Worm (Caenorhabditis elegans) whole organism, young adult: ENCODE results near the gene egg-2.

ENCODE experiments used
- F55B11.4 ChIP-seq: sonication (generic microtip); optimal IDR thresholded peaks from 2 replicates; lab custom pipeline; 2016; ENCODE audit warnings: missing compliant biosample characterization, missing genetic modification characterization, borderline replicate concordance; ENCODE audit not compliant: insufficient read depth
- T26A5.8 ChIP-seq: sonication (generic microtip); optimal IDR thresholded peaks from 2 replicates; lab custom pipeline; 2016; ENCODE audit warnings: missing genetic modification characterization, missing compliant biosample characterization
- Y53F4B.3 ChIP-seq: fragments of 200-800 bp; sonication (Bioruptor generic); IDR thresholded peaks from 2 replicates; pipeline ENCODE4 v1.3.6; 2022; ENCODE audit warnings: missing genetic modification reagents, missing genetic modification characterization, missing compliant biosample characterization
- ama-1 ChIP-seq, 3 experiments: fragments of 150-350 bp in 1 of 3; sonication (generic microtip) in 2 of 3; optimal IDR thresholded peaks; 2 replicates each; lab custom pipeline; 2014 to 2018; ENCODE audit warnings: missing biosample characterization in 2 of 3, missing genetic modification characterization in 2 of 3, missing genetic modification reagents in 2 of 3
- attf-6 ChIP-seq: fragments of 200-800 bp; sonication (Bioruptor generic); IDR thresholded peaks from 2 replicates; pipeline ENCODE4 v1.3.6; 2022; ENCODE audit warnings: missing genetic modification reagents, missing genetic modification characterization, missing compliant biosample characterization
- hmg-20 ChIP-seq: fragments of 200-800 bp; sonication (Bioruptor generic); IDR thresholded peaks from 2 replicates; pipeline ENCODE4 v1.3.6; 2022; ENCODE audit warnings: missing genetic modification reagents, missing genetic modification characterization, missing compliant biosample characterization
- madf-3 ChIP-seq: fragments of 200-800 bp; sonication (Bioruptor generic); IDR thresholded peaks from 2 replicates; pipeline ENCODE4 v1.3.6; 2022; ENCODE audit warnings: missing genetic modification reagents, missing genetic modification characterization, missing compliant biosample characterization
- pha-4 ChIP-seq: fragments of 150-350 bp; sonication (generic microtip); optimal IDR thresholded peaks from 2 replicates; lab custom pipeline; 2014; ENCODE audit warnings: missing biosample characterization, missing genetic modification reagents, missing genetic modification characterization
- rcor-1 ChIP-seq: fragments of 200-800 bp; sonication (Bioruptor generic); IDR thresholded peaks from 2 replicates; pipeline ENCODE4 v1.3.6; 2022; ENCODE audit warnings: missing genetic modification reagents, missing genetic modification characterization, missing compliant biosample characterization
- sea-2 ChIP-seq: fragments of 200-800 bp; sonication (Bioruptor generic); IDR thresholded peaks from 2 replicates; pipeline ENCODE4 v1.3.6; 2022; ENCODE audit warnings: missing genetic modification characterization, missing compliant biosample characterization
- snpc-4 ChIP-seq, 5 experiments: fragments of 150-350 bp in 1 of 5; sonication (generic microtip) in 4 of 5; optimal IDR thresholded peaks; 2 replicates each; lab custom pipeline; 2014 to 2018; ENCODE audit warnings: missing genetic modification characterization in 5 of 5, missing biosample characterization in 3 of 5, antibody characterized with exemption in 2 of 5, mild to moderate bottlenecking in 2 of 5, missing compliant biosample characterization in 2 of 5, missing genotype in 2 of 5, moderate library complexity in 2 of 5, missing genetic modification reagents in 1 of 5
- tbx-9 ChIP-seq: sonication (generic microtip); optimal IDR thresholded peaks from 2 replicates; lab custom pipeline; 2016; ENCODE audit warnings: borderline replicate concordance, missing genetic modification characterization, inconsistent platforms, missing compliant biosample characterization
- ztf-22 ChIP-seq: fragments of 200-800 bp; sonication (Bioruptor generic); optimal IDR thresholded peaks from 2 replicates; lab custom pipeline; 2018; ENCODE audit warnings: mild to moderate bottlenecking, missing genetic modification characterization, moderate library complexity, missing compliant biosample characterization

ce11 chrIII:7081488-7081887, 21.1 kb upstream of the egg-2 start:
- TF ChIP-seq tbx-9 (tag; lab: Kevin White, UChicago) = no peak
- TF ChIP-seq rcor-1 = no peak
- TF ChIP-seq sea-2 (GFP tag; lab: Robert Waterston, UW) = no peak
- no peak for TF ChIP-seq Y53F4B.3
- TF ChIP-seq pha-4 (tag; lab: Kevin White, UChicago) = no peak
- TF ChIP-seq T26A5.8 (tag; lab: Kevin White, UChicago) = no peak
- no peak for TF ChIP-seq ama-1 (optimal IDR thresholded peaks at IDR 0.05; lab: Kevin White, UChicago)
- no peak for TF ChIP-seq ama-1 (GFP tag; optimal IDR thresholded peaks at IDR 0.05; lab: Kevin White, UChicago)
- no peak for TF ChIP-seq madf-3 (GFP tag; lab: Robert Waterston, UW)
- TF ChIP-seq snpc-4 (GFP tag; optimal IDR thresholded peaks at IDR 0.05; lab: Kevin White, UChicago) = no peak
- TF ChIP-seq snpc-4 (tag; optimal IDR thresholded peaks at IDR 0.05; lab: Kevin White, UChicago) = no peak
- no peak for TF ChIP-seq attf-6 (GFP tag; lab: Robert Waterston, UW)
- no peak for TF ChIP-seq F55B11.4
- no peak for TF ChIP-seq hmg-20 (GFP tag; lab: Robert Waterston, UW)
- no peak for TF ChIP-seq ztf-22
